Fruit fly (Drosophila melanogaster) whole organism, embryonic: Measurements from ENCODE around the gene form3.

ENCODE experiments used
- CG11247 ChIP-seq: fragments of 200-800 bp; sonication (Bioruptor generic); IDR thresholded peaks from 2 replicates; pipeline ENCODE4 v1.3.6; 2022; ENCODE audit warnings: missing biosample characterization, missing genetic modification characterization
- CG11695 ChIP-seq: fragments of 200-800 bp; sonication (Bioruptor generic); IDR thresholded peaks from 3 replicates; pipeline ENCODE4 v1.3.6; 2022; ENCODE audit warnings: missing biosample characterization, missing genetic modification characterization
- CG12104 ChIP-seq: fragments of 200-800 bp; sonication (Bioruptor generic); optimal IDR thresholded peaks from 3 replicates; lab custom pipeline; 2016; ENCODE audit warnings: missing biosample characterization, missing genetic modification characterization
- CG13296 ChIP-seq: fragments of 200-800 bp; sonication (Bioruptor generic); optimal IDR thresholded peaks from 3 replicates; lab custom pipeline; 2018; ENCODE audit warnings: missing biosample characterization, mild to moderate bottlenecking, missing genetic modification characterization
- CG2202 ChIP-seq: fragments of 200-800 bp; sonication (Bioruptor generic); optimal IDR thresholded peaks from 2 replicates; lab custom pipeline; 2018; ENCODE audit warnings: missing biosample characterization, mild to moderate bottlenecking, missing genetic modification characterization
- CG7357 ChIP-seq: fragments of 200-800 bp; sonication (Bioruptor generic); IDR thresholded peaks from 3 replicates; pipeline ENCODE4 v1.3.6; 2022; ENCODE audit warnings: missing biosample characterization, missing genetic modification characterization
- chm ChIP-seq: fragments of 200-800 bp; sonication (Bioruptor generic); IDR thresholded peaks from 2 replicates; pipeline ENCODE4 v1.3.6; 2022; ENCODE audit warnings: missing biosample characterization, missing genetic modification characterization
- ci ChIP-seq: fragments of 200-800 bp; sonication (Bioruptor generic); IDR thresholded peaks from 3 replicates; pipeline ENCODE4 v1.3.6; 2022; ENCODE audit warnings: missing biosample characterization, missing genetic modification characterization
- slp2 ChIP-seq: fragments of 200-800 bp; sonication (Bioruptor generic); optimal IDR thresholded peaks from 2 replicates; lab custom pipeline; 2016; ENCODE audit warnings: missing biosample characterization, missing genetic modification characterization
- zen ChIP-seq: fragments of 200-800 bp; sonication (Bioruptor generic); optimal IDR thresholded peaks from 3 replicates; lab custom pipeline; 2018; ENCODE audit warnings: missing biosample characterization, mild to moderate bottlenecking, missing genetic modification characterization, moderate library complexity
- zen2 ChIP-seq: fragments of 200-800 bp; sonication (Bioruptor generic); IDR thresholded peaks from 3 replicates; pipeline ENCODE4 v1.3.6; 2022; ENCODE audit warnings: missing biosample characterization, missing genetic modification characterization; ENCODE audit not compliant: partially characterized antibody

- TF ChIP-seq ci (no peak), CG13296 (GFP tag; lab: Kevin White, UChicago) (no peak), CG2202 (tag; lab: Kevin White, UChicago) (no peak), CG12104 (no peak), zen2 (GFP tag; lab: Robert Waterston, UW) (no peak), CG11695 (GFP tag; lab: Robert Waterston, UW) (no peak), CG7357 (GFP tag; lab: Robert Waterston, UW) (no peak), slp2 (no peak), zen (tag; lab: Kevin White, UChicago) (no peak), CG11247 (no peak), chm (GFP tag; lab: Robert Waterston, UW) (no peak)
These were observed 60.9 kb downstream of the form3 start for dm6 chr3L:7155522-7155978.
